Fruit fly (Drosophila melanogaster): ENCODE data around the gene CG31798.

The CG31798 gene

dm6 chr2L:19403398-19403797, 9.4 kb downstream of the CG31798 start:
- TF ChIP-seq CG32121 (GFP tag; IDR thresholded peaks at IDR 0.05) (peak; percentile 17; the same call in 1 of the 2 replicates), Pif1B (GFP tag; optimal IDR thresholded peaks at IDR 0.05) (no peak)

- TF ChIP-seq CG12605 (GFP tag; IDR thresholded peaks at IDR 0.05) = no peak
- 0 out of 2 replicates have a peak, but pooled peaks have one; percentile 39 for TF ChIP-seq CG32121 (GFP tag; IDR thresholded peaks at IDR 0.05)
These were observed 10.8 kb downstream of the CG31798 start for dm6 chr2L:19404804-19405203.

- no peak for TF ChIP-seq CG15710 (tag; optimal IDR thresholded peaks at IDR 0.05)
- TF ChIP-seq CG34367 (tag; optimal IDR thresholded peaks at IDR 0.05) = no peak
- no peak for TF ChIP-seq Pif1A (GFP tag; optimal IDR thresholded peaks at IDR 0.05)
- no peak for TF ChIP-seq CG14655 (GFP tag; optimal IDR thresholded peaks at IDR 0.05)
- TF ChIP-seq fd96Ca (GFP tag; IDR thresholded peaks at IDR 0.05) = no peak
- TF ChIP-seq CG12605 (GFP tag; IDR thresholded peaks at IDR 0.05) = no peak
- TF ChIP-seq CG8159 (tag; optimal IDR thresholded peaks at IDR 0.05) = no peak
- no peak for TF ChIP-seq gl (tag; optimal IDR thresholded peaks at IDR 0.05)
These were observed 11.9 kb downstream of the CG31798 start for dm6 chr2L:19405685-19406357.

- TF ChIP-seq CG12605 (GFP tag; IDR thresholded peaks at IDR 0.05) (no peak), CG10348 (GFP tag; IDR thresholded peaks at IDR 0.05) (no peak), CG32121 (GFP tag; IDR thresholded peaks at IDR 0.05) (no peak), CG15710 (tag; optimal IDR thresholded peaks at IDR 0.05) (no peak), CG4496 (GFP tag; IDR thresholded peaks at IDR 0.05) (no peak), CG14655 (GFP tag; optimal IDR thresholded peaks at IDR 0.05) (no peak), CG9948 (tag; optimal IDR thresholded peaks at IDR 0.05) (no peak), CG13204 (GFP tag; optimal IDR thresholded peaks at IDR 0.05) (no peak), D1 (tag; optimal IDR thresholded peaks at IDR 0.05) (no peak), CG34367 (tag; optimal IDR thresholded peaks at IDR 0.05) (no peak), EcR (GFP tag; optimal IDR thresholded peaks at IDR 0.05) (no peak), CG8159 (tag; optimal IDR thresholded peaks at IDR 0.05) (no peak), rn (GFP tag; IDR thresholded peaks at IDR 0.05) (no peak), Pif1B (GFP tag; optimal IDR thresholded peaks at IDR 0.05) (no peak), Ets98B (GFP tag; IDR thresholded peaks at IDR 0.05) (no peak), fd96Ca (GFP tag; IDR thresholded peaks at IDR 0.05) (no peak), Snoo (tag; optimal IDR thresholded peaks at IDR 0.05) (no peak)
These were observed 12.5 kb downstream of the CG31798 start for dm6 chr2L:19406419-19406818.

- no peak for TF ChIP-seq CG17806 (tag; optimal IDR thresholded peaks at IDR 0.05)
- no peak for TF ChIP-seq gl (tag; optimal IDR thresholded peaks at IDR 0.05)
- TF ChIP-seq CG4496 (GFP tag; IDR thresholded peaks at IDR 0.05) = no peak
- TF ChIP-seq rn (GFP tag; IDR thresholded peaks at IDR 0.05) = no peak
- TF ChIP-seq CG15710 (tag; optimal IDR thresholded peaks at IDR 0.05) = no peak
- no peak for TF ChIP-seq Pif1A (GFP tag; optimal IDR thresholded peaks at IDR 0.05)
- TF ChIP-seq CG8301 (tag; optimal IDR thresholded peaks at IDR 0.05) = no peak
- TF ChIP-seq EcR (GFP tag; optimal IDR thresholded peaks at IDR 0.05) = no peak
- TF ChIP-seq CG12605 (GFP tag; IDR thresholded peaks at IDR 0.05) = no peak
- no peak for TF ChIP-seq CG34367 (tag; optimal IDR thresholded peaks at IDR 0.05)
- TF ChIP-seq D1 (tag; optimal IDR thresholded peaks at IDR 0.05) = no peak
- TF ChIP-seq CG9948 (tag; optimal IDR thresholded peaks at IDR 0.05) = no peak
- no peak for TF ChIP-seq Snoo (tag; optimal IDR thresholded peaks at IDR 0.05)
- no peak for TF ChIP-seq CG10348 (GFP tag; IDR thresholded peaks at IDR 0.05)
- no peak for TF ChIP-seq Ets98B (GFP tag; IDR thresholded peaks at IDR 0.05)
These were observed 18.0 kb downstream of the CG31798 start for dm6 chr2L:19411966-19412365.

- TF ChIP-seq rn (GFP tag; IDR thresholded peaks at IDR 0.05) (no peak), Pif1A (GFP tag; optimal IDR thresholded peaks at IDR 0.05) (no peak), Ets98B (GFP tag; IDR thresholded peaks at IDR 0.05) (no peak), Pif1B (GFP tag; optimal IDR thresholded peaks at IDR 0.05) (no peak), CG32121 (GFP tag; IDR thresholded peaks at IDR 0.05) (no peak), CG14655 (GFP tag; optimal IDR thresholded peaks at IDR 0.05) (no peak), fd96Ca (GFP tag; IDR thresholded peaks at IDR 0.05) (no peak), D1 (tag; optimal IDR thresholded peaks at IDR 0.05) (no peak), CG8301 (tag; optimal IDR thresholded peaks at IDR 0.05) (no peak)
These were observed 19.3 kb downstream of the CG31798 start for dm6 chr2L:19413118-19413893.

- TF ChIP-seq Snoo (tag; optimal IDR thresholded peaks at IDR 0.05) (no peak), EcR (GFP tag; optimal IDR thresholded peaks at IDR 0.05) (no peak), CG9948 (tag; optimal IDR thresholded peaks at IDR 0.05) (no peak), D1 (tag; optimal IDR thresholded peaks at IDR 0.05) (no peak), CG10348 (GFP tag; IDR thresholded peaks at IDR 0.05) (no peak), rn (GFP tag; IDR thresholded peaks at IDR 0.05) (no peak), CG32121 (GFP tag; IDR thresholded peaks at IDR 0.05) (peak; percentile 47; the same call in 1 of the 2 replicates), CG4496 (GFP tag; IDR thresholded peaks at IDR 0.05) (peak; percentile 15; the same call in 1 of the 3 replicates), CG15710 (tag; optimal IDR thresholded peaks at IDR 0.05) (no peak), CG17806 (tag; optimal IDR thresholded peaks at IDR 0.05) (no peak), Pif1B (GFP tag; optimal IDR thresholded peaks at IDR 0.05) (no peak), CG8159 (tag; optimal IDR thresholded peaks at IDR 0.05) (no peak), Ets98B (GFP tag; IDR thresholded peaks at IDR 0.05) (no peak), gl (tag; optimal IDR thresholded peaks at IDR 0.05) (no peak), CG13204 (GFP tag; optimal IDR thresholded peaks at IDR 0.05) (peak; percentile 10), CG14655 (GFP tag; optimal IDR thresholded peaks at IDR 0.05) (no peak), Pif1A (GFP tag; optimal IDR thresholded peaks at IDR 0.05) (no peak), fd96Ca (GFP tag; IDR thresholded peaks at IDR 0.05) (no peak), CG8301 (tag; optimal IDR thresholded peaks at IDR 0.05) (no peak), CG34367 (tag; optimal IDR thresholded peaks at IDR 0.05) (no peak), CG12605 (GFP tag; IDR thresholded peaks at IDR 0.05) (0 out of 2 replicates have a peak, but pooled peaks have one; percentile 31)
These were observed 20.3 kb downstream of the CG31798 start for dm6 chr2L:19414233-19414749.

Measured in whole organism, pupa.